Worm (Caenorhabditis elegans): ENCODE results near the gene R02D5.1.

Gene R02D5.1

DNA sequence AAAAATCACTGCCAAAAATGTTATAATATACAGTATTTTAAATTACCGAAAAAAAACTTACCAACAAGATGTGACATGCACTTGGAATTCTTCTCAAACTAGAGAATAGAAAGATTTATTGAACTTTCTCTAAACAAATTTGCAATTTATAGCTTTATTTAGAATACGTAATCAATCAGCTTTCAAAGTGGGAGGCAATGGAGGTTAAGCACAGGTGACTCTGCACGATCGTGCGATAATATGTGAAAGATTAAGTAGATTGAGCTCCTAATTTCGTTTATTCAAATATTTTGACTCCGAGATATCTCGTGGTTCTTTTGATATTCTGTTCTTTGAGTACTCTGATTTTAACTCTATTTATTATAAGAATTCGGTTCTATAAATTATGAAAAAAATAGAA is 10.0 kb downstream of the R02D5.1 start, which contains the start of gene R02D5.6:
Gene R02D5.6 (minus strand): TSS at position 101 of the 400 bp plus-strand sequence.
- TF ChIP-seq unc-62 (GFP tag; optimal IDR thresholded peaks at IDR 0.05): no peak

DNA sequence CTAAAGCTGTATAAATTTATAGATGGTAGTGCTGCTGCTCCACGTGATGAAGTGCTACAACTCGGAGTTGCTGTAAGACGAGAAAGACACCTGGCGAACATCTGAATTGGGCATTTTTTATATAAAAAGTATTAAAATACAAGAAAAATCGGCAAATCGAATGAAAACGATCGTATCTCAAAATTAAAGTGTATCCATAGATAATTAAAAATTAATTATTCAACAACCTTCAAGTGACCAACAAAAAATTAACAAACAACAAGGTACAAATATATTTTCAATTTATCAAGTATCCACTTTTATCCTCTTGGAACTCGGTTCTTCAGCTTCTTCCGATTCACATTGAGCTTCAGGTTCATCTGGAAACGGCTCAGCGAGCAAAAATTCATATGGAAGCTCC is 11.2 kb downstream of the R02D5.1 start, which contains the start of gene R02D5.8:
Gene R02D5.8 (minus strand): TSS at position 101 of the 400 bp plus-strand sequence.
- no peak for TF ChIP-seq unc-62 (GFP tag; optimal IDR thresholded peaks at IDR 0.05)

DNA sequence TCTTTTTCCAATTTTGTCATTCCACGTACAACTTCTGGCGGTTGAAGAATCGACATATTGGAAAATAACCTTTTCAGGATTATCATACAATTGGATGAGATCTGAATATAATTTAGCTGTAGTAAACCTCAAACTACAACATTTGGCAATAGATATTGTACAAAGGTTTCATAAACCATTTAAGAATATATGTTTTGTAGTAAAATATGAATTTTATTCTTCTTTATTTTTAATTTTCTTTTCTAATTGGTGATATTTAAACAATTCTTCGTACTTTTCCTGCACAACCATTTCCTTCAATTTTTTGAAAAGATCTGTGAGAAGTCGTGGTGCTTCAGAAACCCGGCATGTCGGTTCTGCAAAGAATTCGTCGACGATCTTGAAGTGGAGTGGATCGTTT is 13.0 kb downstream of the R02D5.1 start, which contains the start of gene C53A5.17:
Gene C53A5.17 (minus strand): TSS at position 101 of the 400 bp plus-strand sequence.
- no peak for TF ChIP-seq unc-62 (GFP tag; optimal IDR thresholded peaks at IDR 0.05)

DNA sequence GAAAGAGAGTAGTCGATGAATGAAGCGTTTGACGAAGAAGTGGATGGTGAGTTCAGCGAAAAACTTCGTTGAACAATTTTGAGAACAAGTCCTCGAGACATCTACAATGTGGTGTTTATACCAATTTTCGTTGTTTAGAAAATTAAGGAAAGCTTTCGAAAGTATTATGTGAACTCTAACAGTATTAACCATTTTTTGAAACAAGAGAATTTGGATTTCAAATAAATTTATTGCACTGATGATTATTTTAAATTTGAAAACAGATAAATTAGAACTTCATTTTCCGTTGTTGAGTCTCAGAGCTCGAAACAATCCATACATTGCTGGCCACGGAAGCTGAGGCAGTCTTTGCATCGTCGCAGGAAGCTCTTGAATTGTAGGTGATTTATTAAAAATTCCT is 14.5 kb downstream of the R02D5.1 start, which contains the start of gene C53A5.16:
Gene C53A5.16 (minus strand): TSS at position 101 of the 400 bp plus-strand sequence.
- TF ChIP-seq unc-62 (GFP tag; optimal IDR thresholded peaks at IDR 0.05): no peak

DNA sequence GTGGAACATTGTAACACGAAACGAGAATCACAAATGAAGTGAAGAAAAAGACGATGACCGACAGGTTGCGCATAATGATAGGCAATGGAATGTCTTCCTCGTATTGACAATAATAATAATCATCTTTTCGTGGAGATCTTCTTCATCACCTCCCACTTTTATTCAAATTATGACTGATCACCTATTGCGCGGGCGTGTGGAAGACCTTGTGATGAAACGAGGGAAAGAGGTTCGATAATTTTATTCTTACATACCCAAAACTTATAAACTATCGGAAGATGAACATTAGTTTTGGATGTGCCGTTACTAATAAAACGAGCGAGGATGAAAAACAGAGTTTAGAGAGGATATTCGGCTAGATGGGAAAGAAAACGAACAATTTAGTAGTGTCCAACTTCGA is 15.1 kb downstream of the R02D5.1 start, which contains the start of gene C53A5.2:
Gene C53A5.2 (minus strand): TSS at position 101 of the 400 bp plus-strand sequence.
- TF ChIP-seq unc-62 (GFP tag; optimal IDR thresholded peaks at IDR 0.05): no peak

DNA sequence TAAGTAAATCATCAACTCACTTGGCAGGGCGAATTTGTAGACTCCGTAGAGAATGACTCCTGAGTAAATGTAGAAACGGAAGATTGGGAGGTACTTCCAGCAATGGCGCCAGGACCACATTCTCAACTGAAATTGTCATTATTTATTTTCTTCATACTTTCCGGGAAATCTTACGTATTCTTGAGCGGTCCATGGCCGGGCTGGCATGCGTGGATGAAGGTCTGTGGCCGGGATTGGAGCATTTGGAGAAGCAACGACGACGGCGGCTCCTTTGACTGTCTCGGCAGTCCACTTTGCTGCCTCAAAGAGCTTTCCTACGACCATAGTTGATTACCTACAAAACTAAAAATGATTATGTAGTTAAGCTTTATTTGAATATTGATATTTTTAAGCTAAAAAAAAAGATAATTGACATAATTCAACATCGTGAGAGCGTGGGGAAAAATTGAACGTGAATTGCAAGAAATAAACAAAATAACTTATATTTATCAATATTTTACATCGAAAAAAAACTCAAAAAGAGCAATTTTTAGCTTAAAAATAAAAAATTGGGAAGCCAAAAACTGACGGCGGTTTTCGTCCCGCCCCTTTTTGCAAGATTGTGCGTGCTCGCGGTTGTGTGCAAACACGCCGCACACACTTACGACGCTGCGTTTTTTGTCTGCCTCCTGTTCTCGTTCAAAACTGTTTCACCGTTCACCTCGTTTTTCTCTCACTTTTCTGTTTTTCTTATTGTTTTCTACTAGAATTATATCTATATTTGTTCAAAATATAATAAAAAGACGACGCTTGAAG is 15.9 kb downstream of the R02D5.1 start, which contains the start of gene ril-1:
Gene ril-1 (minus strand): TSS at position 342 of the 795 bp plus-strand sequence.
- no peak for TF ChIP-seq unc-62 (GFP tag; optimal IDR thresholded peaks at IDR 0.05)

DNA sequence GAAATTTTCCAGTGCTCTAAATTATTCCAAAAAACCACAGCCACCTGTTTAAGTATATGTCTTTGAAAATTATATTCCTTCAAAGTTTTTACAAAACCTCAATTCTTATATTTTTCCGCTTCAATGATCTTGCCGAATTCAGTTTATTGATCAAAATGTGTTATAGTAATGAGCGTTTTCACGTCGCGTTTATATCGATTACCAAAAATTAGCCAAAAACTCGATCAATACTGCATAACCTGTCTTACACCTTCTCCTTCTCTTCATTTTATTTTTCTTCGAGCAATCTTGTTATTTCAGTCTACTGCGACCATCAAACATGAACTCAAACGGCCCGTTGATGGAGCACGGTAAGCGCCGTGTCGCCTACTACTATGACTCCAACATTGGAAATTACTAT is 17.0 kb downstream of the R02D5.1 start, which contains the start of gene hda-1:
Gene hda-1 (plus strand): TSS at position 301 of the 400 bp plus-strand sequence.
- TF ChIP-seq unc-62 (GFP tag; optimal IDR thresholded peaks at IDR 0.05): no peak

DNA sequence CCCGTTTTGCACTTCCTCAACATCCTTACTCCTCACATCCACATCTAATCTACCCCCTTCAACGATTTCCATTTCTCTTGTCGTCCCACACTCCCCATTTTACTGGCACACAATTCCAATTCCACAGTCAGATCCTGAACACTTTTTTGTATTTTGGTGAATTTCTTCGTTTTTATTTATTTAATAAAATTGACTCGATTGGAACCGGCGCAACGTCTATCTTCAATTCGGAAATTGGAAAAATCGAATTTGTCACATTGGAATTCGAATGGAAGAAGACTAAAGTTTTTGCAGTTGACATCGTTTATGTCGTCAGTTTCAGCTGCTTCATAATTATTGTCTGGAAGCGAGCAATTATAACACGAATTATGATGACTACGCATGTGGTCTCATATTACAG is 19.2 kb downstream of the R02D5.1 start:
- TF ChIP-seq unc-62 (GFP tag; optimal IDR thresholded peaks at IDR 0.05): no peak

DNA sequence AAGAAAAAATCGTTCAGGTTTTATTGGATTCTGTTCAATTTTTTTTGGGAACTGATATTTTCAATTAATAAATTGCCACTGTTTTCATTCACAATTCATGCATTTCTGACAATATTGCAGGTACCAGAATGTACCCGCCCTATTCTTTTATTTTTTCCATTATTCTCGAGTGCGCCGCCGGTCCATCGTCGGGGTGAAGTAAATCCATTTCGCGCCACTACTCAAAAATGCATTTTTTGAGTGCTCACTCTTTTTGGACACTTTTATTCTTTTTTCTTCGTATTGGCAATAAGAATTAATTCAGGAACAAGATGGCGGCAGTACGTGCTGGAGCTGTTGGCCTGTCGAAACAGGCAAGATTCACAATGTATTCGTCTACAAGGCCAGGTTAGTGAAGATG is 22.8 kb downstream of the R02D5.1 start, which contains the start of gene kcnl-4:
Gene kcnl-4 (plus strand): TSS at position 301 of the 400 bp plus-strand sequence.
- TF ChIP-seq unc-62 (GFP tag; optimal IDR thresholded peaks at IDR 0.05): no peak

DNA sequence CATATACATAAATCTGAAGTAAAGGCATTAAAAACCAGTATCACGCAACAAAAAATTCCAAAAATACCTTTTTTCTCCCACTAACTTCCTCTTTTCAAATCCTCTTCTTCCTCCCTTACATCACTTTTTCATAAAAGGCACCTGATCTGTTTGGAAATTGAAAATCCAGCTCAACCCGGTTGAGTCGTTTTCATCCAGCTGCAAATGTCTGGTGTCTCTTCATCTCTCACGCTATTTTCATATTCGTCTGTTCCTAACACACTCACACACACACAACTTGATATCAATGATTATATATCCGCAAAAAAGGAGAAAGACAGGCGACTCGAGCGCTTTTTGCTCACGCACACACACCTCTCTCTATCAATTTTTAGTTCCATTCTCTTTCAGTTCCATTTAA is 24.3 kb downstream of the R02D5.1 start:
- TF ChIP-seq unc-62 (GFP tag; optimal IDR thresholded peaks at IDR 0.05): no peak

DNA sequence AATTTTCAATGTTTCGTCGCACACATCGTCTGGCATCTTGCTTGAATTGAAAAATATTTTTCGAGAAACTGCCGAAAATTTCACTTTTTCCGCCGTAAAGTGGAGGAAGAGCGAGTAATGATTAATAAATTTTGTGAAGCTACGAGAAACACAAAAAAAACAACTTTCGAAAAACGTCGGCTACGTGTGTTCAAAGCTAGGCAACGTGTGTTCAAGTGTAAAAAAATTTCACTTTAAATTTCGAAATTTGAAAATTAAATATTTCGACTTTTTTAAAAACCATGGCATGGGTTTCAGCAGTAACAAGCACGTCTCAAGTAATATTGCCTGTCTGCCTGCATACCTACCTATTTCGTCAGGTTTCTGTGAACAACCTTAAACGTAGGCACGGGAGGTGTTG is 28.2 kb downstream of the R02D5.1 start, which contains the start of gene tag-191:
Gene tag-191 (minus strand): TSS at position 101 of the 400 bp plus-strand sequence.
- no peak for TF ChIP-seq unc-62 (GFP tag; optimal IDR thresholded peaks at IDR 0.05)

DNA sequence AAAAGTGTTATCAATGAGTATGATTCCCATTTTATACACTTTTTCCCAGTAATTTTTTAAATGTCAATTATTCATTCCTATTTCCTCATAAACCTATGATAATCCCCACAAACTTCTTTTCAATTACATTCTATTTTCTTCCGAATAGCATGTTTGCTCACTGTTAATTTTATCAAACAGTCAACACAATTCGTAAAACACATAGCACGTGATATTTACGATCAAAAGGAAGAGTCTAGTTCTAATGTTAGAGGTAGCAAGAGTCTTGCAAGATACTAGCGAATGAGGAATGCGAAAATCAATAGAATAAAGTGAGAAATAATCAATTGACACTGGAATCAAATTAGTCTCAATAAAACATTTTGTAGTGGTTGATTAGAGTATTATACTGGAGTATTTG is 31.3 kb downstream of the R02D5.1 start:
- TF ChIP-seq unc-62 (GFP tag; optimal IDR thresholded peaks at IDR 0.05): no peak

DNA sequence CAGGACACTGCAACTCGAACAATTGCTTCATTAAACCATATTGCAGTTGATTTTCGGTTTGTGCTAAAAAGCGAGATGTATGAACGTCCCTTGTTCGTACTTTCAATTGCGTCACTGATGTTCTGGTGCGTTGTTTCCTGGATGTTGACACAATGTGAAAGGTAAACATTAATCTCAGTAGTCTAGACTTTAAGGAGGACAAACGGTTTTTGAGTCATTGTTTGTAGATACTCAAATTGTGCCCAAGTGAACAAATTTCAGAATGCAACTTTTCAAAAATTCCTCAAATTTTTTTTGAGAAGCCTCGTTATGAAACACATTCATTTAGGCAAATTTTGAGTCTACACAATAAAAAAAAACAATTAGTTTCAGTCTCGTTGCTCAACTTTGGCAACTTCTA is 32.9 kb downstream of the R02D5.1 start:
- TF ChIP-seq unc-62 (GFP tag; optimal IDR thresholded peaks at IDR 0.05): no peak

DNA sequence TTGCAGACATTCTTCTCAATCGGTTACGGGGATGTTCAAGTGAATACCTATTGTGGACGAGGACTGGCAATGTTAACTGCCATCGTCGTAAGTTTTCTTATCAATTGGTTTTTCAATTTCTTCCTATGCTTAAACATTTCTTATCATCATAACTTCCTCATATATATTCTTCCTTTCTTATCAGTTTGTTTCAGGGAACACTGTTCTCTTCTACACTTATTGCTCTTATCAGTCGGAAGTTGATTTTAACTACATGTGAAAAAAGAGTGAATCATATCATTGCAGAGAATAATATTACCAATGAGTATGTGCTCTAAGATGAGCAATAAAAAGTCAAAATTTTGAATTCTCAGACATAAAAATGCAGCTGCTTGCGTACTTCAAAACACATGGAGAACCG is 34.1 kb downstream of the R02D5.1 start:
- TF ChIP-seq unc-62 (GFP tag; optimal IDR thresholded peaks at IDR 0.05): no peak

DNA sequence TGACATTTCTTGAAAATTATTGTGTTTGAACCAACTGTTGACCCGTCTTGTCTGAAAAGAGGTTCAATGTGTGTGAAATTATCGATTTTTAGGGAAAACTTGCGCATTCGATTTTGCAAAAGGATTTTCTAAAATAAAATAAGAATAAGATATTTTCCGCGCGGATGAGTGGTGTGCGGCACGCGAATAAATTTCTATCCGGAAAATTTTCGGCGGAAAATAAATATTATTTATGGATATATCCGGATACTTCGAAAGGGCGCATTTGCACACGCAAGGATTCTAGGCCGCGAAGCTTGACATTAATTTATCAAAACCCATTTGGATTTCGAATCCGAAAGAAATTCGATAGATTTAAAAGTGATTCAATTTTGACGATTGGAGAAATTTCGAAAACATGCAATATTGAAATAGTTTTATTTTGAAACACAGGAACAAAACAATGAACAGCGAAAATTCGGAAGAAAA is 37.8 kb downstream of the R02D5.1 start, which contains the start of gene rike-1:
Gene rike-1 (minus strand): TSS at position 51 of the 468 bp plus-strand sequence.
- TF ChIP-seq unc-62 (GFP tag; optimal IDR thresholded peaks at IDR 0.05): no peak

DNA sequence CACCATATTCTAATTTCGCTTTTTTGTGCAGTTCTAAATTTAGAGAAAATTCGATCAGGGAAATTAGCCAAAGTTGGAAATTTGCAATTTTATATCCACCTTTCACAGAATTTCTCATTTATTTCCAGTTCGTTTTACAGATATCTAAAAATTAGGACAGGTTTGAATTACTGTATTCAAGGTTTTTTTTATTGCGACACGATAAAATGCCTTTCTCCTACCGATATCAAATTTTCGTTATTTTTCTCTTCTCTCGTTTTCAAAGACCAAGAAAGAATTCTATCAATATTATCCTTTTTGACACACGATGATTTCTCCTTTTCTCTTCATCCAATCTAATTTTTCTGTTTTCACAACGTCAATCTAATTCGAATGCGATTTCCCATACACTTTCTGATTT is 38.5 kb downstream of the R02D5.1 start, which contains the start of gene C53A5.13:
Gene C53A5.13 (plus strand): TSS at position 301 of the 400 bp plus-strand sequence.
- no peak for TF ChIP-seq unc-62 (GFP tag; optimal IDR thresholded peaks at IDR 0.05)

Measured in whole organism, dauer.